Worm (Caenorhabditis elegans): ENCODE measurements around the gene grd-16.

The grd-16 gene

DNA sequence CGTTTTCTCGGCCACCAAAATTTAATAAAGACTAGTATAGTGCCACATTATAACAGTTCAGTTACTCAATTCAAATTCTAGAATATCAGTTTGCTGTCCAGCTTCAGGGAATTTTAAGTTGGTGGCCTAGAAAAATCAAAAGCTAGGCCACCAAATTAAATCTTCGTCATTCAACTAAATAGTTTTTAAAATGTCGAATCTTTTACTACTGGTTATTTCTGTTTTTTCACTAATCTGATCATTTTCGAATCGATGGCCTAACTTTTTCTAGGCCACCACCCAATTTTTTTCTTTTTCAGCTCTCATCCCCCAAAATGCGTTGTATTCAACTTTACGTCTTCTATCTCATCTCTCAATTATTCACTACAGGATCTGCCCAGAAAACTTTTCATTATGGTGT, at the start of gene grd-16:
grd-16 (plus strand) TSS at position 301 of the 400 bp plus-strand sequence.
- no peak for TF ChIP-seq ztf-7 (tag; optimal IDR thresholded peaks at IDR 0.05)
- TF ChIP-seq ctbp-1 (GFP tag; IDR thresholded peaks at IDR 0.05), result no peak
- no peak for TF ChIP-seq ceh-32 (tag; optimal IDR thresholded peaks at IDR 0.05; ENCODE audit: poor library complexity)
- peak in 1 of 2 experiments; percentile 13 for TF ChIP-seq unc-62 (GFP tag; optimal IDR thresholded peaks at IDR 0.05 in 1 of 2)
- no peak for TF ChIP-seq unc-62 (tag; optimal IDR thresholded peaks at IDR 0.05)
- peak; percentile 63 for TF ChIP-seq aha-1 (tag)

DNA sequence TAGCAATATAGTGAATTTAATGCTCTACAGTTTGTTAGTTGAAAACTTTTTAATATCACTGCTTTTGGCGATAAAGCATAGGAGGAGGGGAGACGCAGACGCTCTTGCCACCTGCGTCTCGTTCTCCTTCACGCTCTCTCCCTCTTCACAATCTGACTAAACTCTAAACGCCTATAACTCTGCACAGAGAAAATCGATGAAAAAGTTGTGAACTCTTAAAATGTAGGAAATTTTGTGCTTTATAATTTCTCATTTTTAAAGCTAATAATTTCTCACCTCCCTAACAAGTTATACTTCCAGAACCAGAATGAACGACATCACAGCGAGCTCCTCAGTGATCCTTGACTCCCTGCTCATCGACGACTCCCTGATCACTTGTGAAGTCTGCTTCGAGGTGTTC, 43.8 kb upstream of the grd-16 start, which contains the start of gene C45G7.4:
C45G7.4 (plus strand) TSS at position 301 of the 400 bp plus-strand sequence.
- TF ChIP-seq hmg-1.1 (GFP tag; IDR thresholded peaks at IDR 0.05), result no peak
- TF ChIP-seq mdl-1 (tag; optimal IDR thresholded peaks at IDR 0.05), result no peak
- no peak for TF ChIP-seq zip-11 (GFP tag; IDR thresholded peaks at IDR 0.05)
- TF ChIP-seq vab-7 (GFP tag; IDR thresholded peaks at IDR 0.05), result no peak
- TF ChIP-seq lin-29 (GFP tag; IDR thresholded peaks at IDR 0.05), result no peak
- TF ChIP-seq lin-39 (tag; optimal IDR thresholded peaks at IDR 0.05), result no peak
- no peak for TF ChIP-seq aha-1 (tag)

DNA sequence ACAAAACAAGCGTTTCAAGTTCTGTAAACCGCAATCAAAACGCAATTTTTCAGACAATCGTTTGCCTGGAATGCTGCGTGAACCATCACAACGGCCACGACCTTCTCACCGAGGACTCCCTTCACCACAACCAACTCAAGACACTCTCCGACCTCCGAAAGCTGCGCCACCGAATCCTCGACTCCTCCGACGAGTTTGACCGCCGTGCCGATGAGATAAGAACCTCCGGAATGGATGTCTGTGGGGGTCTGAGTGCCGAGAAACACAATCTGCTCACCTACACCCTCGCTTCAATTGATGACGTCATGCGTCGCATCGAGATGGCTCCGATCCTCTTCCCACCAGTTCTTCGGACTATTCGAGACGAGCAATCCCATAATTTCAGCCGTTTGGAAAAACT, 42.1 kb upstream of the grd-16 start:
- TF ChIP-seq unc-130 (GFP tag; optimal IDR thresholded peaks at IDR 0.05) (no peak), set-16 (GFP tag; IDR thresholded peaks at IDR 0.05) (peak; percentile 68)

DNA sequence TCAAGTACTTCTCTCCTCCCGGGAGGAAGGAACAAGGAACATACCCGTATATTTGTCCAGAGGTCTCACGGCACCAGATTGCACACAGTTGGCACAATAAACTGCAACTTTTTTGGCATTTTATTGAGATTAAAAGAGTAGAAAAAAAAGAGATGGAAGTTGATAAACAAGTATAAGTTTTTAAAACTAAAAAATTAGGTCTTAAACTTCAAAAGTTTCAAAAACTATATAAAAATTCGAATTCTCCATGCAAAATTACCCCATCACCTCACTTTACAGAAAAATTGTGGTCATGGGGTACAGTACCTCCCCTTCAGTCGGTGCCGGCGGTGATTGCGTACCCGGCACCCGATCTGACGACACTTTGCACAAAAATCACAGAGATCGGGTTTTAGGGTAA, 25.3 kb upstream of the grd-16 start, which contains the start of gene C45G7.13:
C45G7.13 (minus strand) TSS at position 101 of the 400 bp plus-strand sequence.
- TF ChIP-seq aly-2 (tag; optimal IDR thresholded peaks at IDR 0.05) (no peak), Y5F2A.4 (GFP tag; optimal IDR thresholded peaks at IDR 0.05) (no peak), T20F7.1 (GFP tag; optimal IDR thresholded peaks at IDR 0.05) (no peak), lin-39 (tag; optimal IDR thresholded peaks at IDR 0.05) (no peak), zfp-2 (tag; optimal IDR thresholded peaks at IDR 0.05) (no peak), nhr-6 (tag; optimal IDR thresholded peaks at IDR 0.05) (no peak), nhr-25 (tag; optimal IDR thresholded peaks at IDR 0.05; ENCODE audit: borderline replicate concordance, insufficient read depth) (no peak), ctbp-1 (GFP tag; IDR thresholded peaks at IDR 0.05) (no peak), fos-1 (tag; optimal IDR thresholded peaks at IDR 0.05) (no peak), tra-1 (GFP tag; IDR thresholded peaks at IDR 0.05) (no peak), ceh-62 (tag; optimal IDR thresholded peaks at IDR 0.05) (no peak), spr-3 (GFP tag; optimal IDR thresholded peaks at IDR 0.05) (no peak), ceh-82 (tag; optimal IDR thresholded peaks at IDR 0.05) (no peak), daf-19 (GFP tag; conservative IDR thresholded peaks at IDR 0.05) (no peak), vab-7 (GFP tag; IDR thresholded peaks at IDR 0.05) (no peak)

DNA sequence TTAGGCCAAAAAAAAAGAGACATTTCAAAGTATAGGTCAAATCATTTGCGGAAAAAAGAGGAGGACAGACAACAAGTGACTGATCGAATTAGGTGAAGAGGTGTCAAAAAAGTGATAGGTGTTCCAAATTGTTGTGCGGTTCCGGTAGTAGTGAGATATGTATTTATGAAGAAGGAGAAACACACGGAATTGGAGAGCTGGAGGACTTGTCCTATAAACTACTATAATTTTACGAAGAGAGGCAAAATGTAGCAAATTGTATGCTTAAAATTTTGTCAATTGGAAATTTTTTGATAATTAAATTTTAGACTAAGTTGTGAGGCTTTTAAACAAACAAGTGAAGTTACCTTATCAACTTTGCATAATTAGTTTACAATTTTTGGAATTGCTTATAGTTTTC, 24.8 kb upstream of the grd-16 start:
- no peak for TF ChIP-seq mdt-29 (GFP tag; IDR thresholded peaks at IDR 0.05)
- peak; percentile 91 for TF ChIP-seq aha-1 (tag)

DNA sequence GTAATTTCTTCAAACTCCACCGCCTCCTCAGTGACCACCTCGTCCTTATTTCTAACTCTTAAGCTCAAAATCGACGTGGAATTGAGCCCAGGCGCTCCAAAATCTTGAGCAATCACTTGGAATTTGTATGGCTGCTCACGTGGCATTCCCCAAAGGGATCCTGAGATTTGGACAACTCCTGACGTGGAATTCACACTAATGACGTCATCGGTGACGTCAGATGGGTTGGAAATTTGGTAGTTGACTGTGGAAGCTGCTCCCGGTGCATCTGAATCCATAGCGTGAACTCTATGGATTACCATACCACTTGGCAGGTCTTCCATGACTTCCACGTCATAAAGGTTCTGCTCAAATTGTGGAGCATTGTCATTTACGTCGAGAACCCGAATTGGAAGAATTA, 21.4 kb upstream of the grd-16 start:
- TF ChIP-seq nhr-48 (tag; optimal IDR thresholded peaks at IDR 0.05), result no peak
- TF ChIP-seq snpc-4 (tag; optimal IDR thresholded peaks at IDR 0.05), result no peak
- no peak for TF ChIP-seq lir-3 (tag; optimal IDR thresholded peaks at IDR 0.05)
- no peak for TF ChIP-seq egl-27 (tag; optimal IDR thresholded peaks at IDR 0.05)
- no peak for TF ChIP-seq lin-39 (tag; optimal IDR thresholded peaks at IDR 0.05)
- no peak for TF ChIP-seq ZK546.5 (tag; optimal IDR thresholded peaks at IDR 0.05)
- no peak for TF ChIP-seq hlh-11 (tag; optimal IDR thresholded peaks at IDR 0.05)
- TF ChIP-seq lin-1 (GFP tag; IDR thresholded peaks at IDR 0.05), result no peak
- TF ChIP-seq zip-11 (GFP tag; IDR thresholded peaks at IDR 0.05), result no peak
- no peak for TF ChIP-seq mdl-1 (tag; optimal IDR thresholded peaks at IDR 0.05)
- no peak for TF ChIP-seq D1046.2 (GFP tag; IDR thresholded peaks at IDR 0.05)
- TF ChIP-seq nhr-111 (GFP tag; optimal IDR thresholded peaks at IDR 0.05), result no peak
- TF ChIP-seq snpc-1.2 (GFP tag; IDR thresholded peaks at IDR 0.05), result no peak
